Worm (Caenorhabditis elegans): ENCODE data around the gene fos-1.

- TF ChIP-seq tbx-2 (tag; optimal IDR thresholded peaks at IDR 0.05) (no peak), elt-4 (tag; optimal IDR thresholded peaks at IDR 0.05) (no peak), nfya-1 (tag; optimal IDR thresholded peaks at IDR 0.05) (no peak)
These were observed 38.7 kb upstream of the fos-1 start for ce11 chrV:5964658-5965178.
